Worm (Caenorhabditis elegans): ENCODE data around the gene srz-15.

The srz-15 gene

ce11 chrIV:12941254-12941653 is 25.7 kb downstream of the srz-15 start, which contains the start of gene dod-24:
Gene dod-24 (minus strand): TSS chrIV:12941354.
- no peak for TF ChIP-seq ceh-13 (GFP tag; optimal IDR thresholded peaks at IDR 0.05)
- TF ChIP-seq scrt-1 (GFP tag; IDR thresholded peaks at IDR 0.05) = no peak
- TF ChIP-seq hmg-4 (GFP tag; optimal IDR thresholded peaks at IDR 0.05) = no peak
- no peak for TF ChIP-seq hmbx-1 (tag; optimal IDR thresholded peaks at IDR 0.05)
- TF ChIP-seq aly-1 (tag; optimal IDR thresholded peaks at IDR 0.05) = no peak
- no peak for TF ChIP-seq ama-1 (optimal IDR thresholded peaks at IDR 0.05)
- TF ChIP-seq tbx-11 (GFP tag; IDR thresholded peaks at IDR 0.05) = no peak
- TF ChIP-seq sea-1 (GFP tag; conservative IDR thresholded peaks at IDR 0.05) = no peak
- TF ChIP-seq B0310.2 (tag; optimal IDR thresholded peaks at IDR 0.05) = no peak
- no peak for TF ChIP-seq tbx-37 (GFP tag; conservative IDR thresholded peaks at IDR 0.05)
- TF ChIP-seq hnd-1 (tag; optimal IDR thresholded peaks at IDR 0.05) = no peak
- no peak for TF ChIP-seq pes-1 (GFP tag; IDR thresholded peaks at IDR 0.05)
- no peak for TF ChIP-seq ceh-36 (tag; optimal IDR thresholded peaks at IDR 0.05)
- TF ChIP-seq tra-4 (tag; optimal IDR thresholded peaks at IDR 0.05) = no peak
- no peak for TF ChIP-seq ets-7 (tag; optimal IDR thresholded peaks at IDR 0.05)
- TF ChIP-seq F13C5.2 (tag; optimal IDR thresholded peaks at IDR 0.05) = no peak
- no peak for TF ChIP-seq flt-1 (GFP tag; IDR thresholded peaks at IDR 0.05)

- no peak for TF ChIP-seq aly-1 (tag; optimal IDR thresholded peaks at IDR 0.05)
These were observed 27.1 kb downstream of the srz-15 start, which contains the start of gene dct-19 for ce11 chrIV:12942633-12943032. Gene dct-19 (plus strand): TSS chrIV:12942933.

ce11 chrIV:12946488-12946887 is 30.9 kb downstream of the srz-15 start, which contains the start of gene F55G11.1:
Gene F55G11.1 (minus strand): TSS chrIV:12946588.
- TF ChIP-seq tbx-37 (GFP tag; conservative IDR thresholded peaks at IDR 0.05) = no peak
- no peak for TF ChIP-seq sea-1 (GFP tag; conservative IDR thresholded peaks at IDR 0.05)
- no peak for TF ChIP-seq scrt-1 (GFP tag; IDR thresholded peaks at IDR 0.05)
- TF ChIP-seq ets-7 (tag; optimal IDR thresholded peaks at IDR 0.05) = no peak
- TF ChIP-seq aly-1 (tag; optimal IDR thresholded peaks at IDR 0.05) = no peak
- no peak for TF ChIP-seq B0310.2 (tag; optimal IDR thresholded peaks at IDR 0.05)
- no peak for TF ChIP-seq tbx-11 (GFP tag; IDR thresholded peaks at IDR 0.05)
- no peak for TF ChIP-seq hmbx-1 (tag; optimal IDR thresholded peaks at IDR 0.05)
- no peak for TF ChIP-seq hmg-4 (GFP tag; optimal IDR thresholded peaks at IDR 0.05)
- no peak for TF ChIP-seq flt-1 (GFP tag; IDR thresholded peaks at IDR 0.05)
- no peak for TF ChIP-seq hnd-1 (tag; optimal IDR thresholded peaks at IDR 0.05)
- no peak for TF ChIP-seq ceh-13 (GFP tag; optimal IDR thresholded peaks at IDR 0.05)
- no peak for TF ChIP-seq ceh-36 (tag; optimal IDR thresholded peaks at IDR 0.05)
- no peak for TF ChIP-seq tra-4 (tag; optimal IDR thresholded peaks at IDR 0.05)
- TF ChIP-seq ama-1 (optimal IDR thresholded peaks at IDR 0.05) = no peak

- TF ChIP-seq aly-1 (tag; optimal IDR thresholded peaks at IDR 0.05) = no peak
- no peak for TF ChIP-seq hmbx-1 (tag; optimal IDR thresholded peaks at IDR 0.05)
- no peak for TF ChIP-seq flt-1 (GFP tag; IDR thresholded peaks at IDR 0.05)
- TF ChIP-seq tra-4 (tag; optimal IDR thresholded peaks at IDR 0.05) = no peak
- no peak for TF ChIP-seq F13C5.2 (tag; optimal IDR thresholded peaks at IDR 0.05)
- no peak for TF ChIP-seq scrt-1 (GFP tag; IDR thresholded peaks at IDR 0.05)
- TF ChIP-seq pes-1 (GFP tag; IDR thresholded peaks at IDR 0.05) = no peak
- TF ChIP-seq tbx-11 (GFP tag; IDR thresholded peaks at IDR 0.05) = no peak
- no peak for TF ChIP-seq ceh-36 (tag; optimal IDR thresholded peaks at IDR 0.05)
- TF ChIP-seq hnd-1 (tag; optimal IDR thresholded peaks at IDR 0.05) = no peak
- TF ChIP-seq sea-1 (GFP tag; conservative IDR thresholded peaks at IDR 0.05) = no peak
- TF ChIP-seq hmg-4 (GFP tag; optimal IDR thresholded peaks at IDR 0.05) = no peak
- TF ChIP-seq ets-7 (tag; optimal IDR thresholded peaks at IDR 0.05) = no peak
- TF ChIP-seq ama-1 (optimal IDR thresholded peaks at IDR 0.05) = no peak
- no peak for TF ChIP-seq tbx-37 (GFP tag; conservative IDR thresholded peaks at IDR 0.05)
- no peak for TF ChIP-seq ceh-13 (GFP tag; optimal IDR thresholded peaks at IDR 0.05)
- no peak for TF ChIP-seq B0310.2 (tag; optimal IDR thresholded peaks at IDR 0.05)
These were observed 32.9 kb downstream of the srz-15 start, which contains the start of gene F55G11.10 for ce11 chrIV:12948470-12948869. Gene F55G11.10 (plus strand): TSS chrIV:12948770.

ce11 chrIV:12957730-12958129 is 42.2 kb downstream of the srz-15 start, which contains the start of gene F55G11.6:
Gene F55G11.6 (plus strand): TSS chrIV:12958030.
- TF ChIP-seq tbx-11 (GFP tag; IDR thresholded peaks at IDR 0.05) (no peak), tra-4 (tag; optimal IDR thresholded peaks at IDR 0.05) (no peak)

ce11 chrIV:12960136-12960535 is 44.6 kb downstream of the srz-15 start, which contains the start of gene F55G11.7:
Gene F55G11.7 (plus strand): TSS chrIV:12960436.
- TF ChIP-seq tra-4 (tag; optimal IDR thresholded peaks at IDR 0.05) (no peak), tbx-37 (GFP tag; conservative IDR thresholded peaks at IDR 0.05) (no peak), hmbx-1 (tag; optimal IDR thresholded peaks at IDR 0.05) (no peak), tbx-11 (GFP tag; IDR thresholded peaks at IDR 0.05) (no peak)

ce11 chrIV:12962564-12962963 is 47.0 kb downstream of the srz-15 start, which contains the start of gene F55G11.8:
Gene F55G11.8 (plus strand): TSS chrIV:12962808.
- TF ChIP-seq ets-7 (tag; optimal IDR thresholded peaks at IDR 0.05) (no peak), hmg-4 (GFP tag; optimal IDR thresholded peaks at IDR 0.05) (no peak), aly-1 (tag; optimal IDR thresholded peaks at IDR 0.05) (no peak)

- no peak for TF ChIP-seq ama-1 (optimal IDR thresholded peaks at IDR 0.05)
- TF ChIP-seq ceh-13 (GFP tag; optimal IDR thresholded peaks at IDR 0.05) = no peak
- TF ChIP-seq hmbx-1 (tag; optimal IDR thresholded peaks at IDR 0.05) = no peak
These were observed 49.1 kb downstream of the srz-15 start for ce11 chrIV:12964648-12965047.

- TF ChIP-seq ets-7 (tag; optimal IDR thresholded peaks at IDR 0.05) (no peak), hmg-4 (GFP tag; optimal IDR thresholded peaks at IDR 0.05) (no peak), B0310.2 (tag; optimal IDR thresholded peaks at IDR 0.05) (no peak), aly-1 (tag; optimal IDR thresholded peaks at IDR 0.05) (no peak)
These were observed 49.5 kb downstream of the srz-15 start, which contains the start of gene dod-22 for ce11 chrIV:12965074-12965473. Gene dod-22 (plus strand): TSS chrIV:12965374.

Data from whole organism, early embryonic.